Fruit fly (Drosophila melanogaster): Measurements from ENCODE around the gene beat-IIa.
A peak's percentile ranks its signal among the peaks of the same experiment; 100 is the strongest.

Gene beat-IIa

dm6 chr3R:17394318-17395188 lies 28.6 kb upstream of the beat-IIa start, which contains the start of gene CREG:
Gene CREG (minus strand): TSS chr3R:17394640.
- peak; percentile 69 for TF ChIP-seq noc (tag; optimal IDR thresholded peaks at IDR 0.05)

dm6 chr3R:17391313-17391845 lies 25.5 kb upstream of the beat-IIa start, which contains the start of the genes Brf and sds22:
Gene Brf (minus strand): TSS chr3R:17391337.
Gene sds22 (plus strand): TSS chr3R:17391594.
- peak; percentile 97 for TF ChIP-seq noc (tag; optimal IDR thresholded peaks at IDR 0.05)

dm6 chr3R:17386168-17386819 lies 20.4 kb upstream of the beat-IIa start:
- peak; percentile 32 for TF ChIP-seq noc (tag; optimal IDR thresholded peaks at IDR 0.05)

dm6 chr3R:17385329-17386019 lies 19.6 kb upstream of the beat-IIa start:
- TF ChIP-seq noc (tag; optimal IDR thresholded peaks at IDR 0.05), result no peak

- TF ChIP-seq noc (tag; optimal IDR thresholded peaks at IDR 0.05), result no peak
Measured at dm6 chr3R:17381916-17382315, 16.0 kb upstream of the beat-IIa start.

- TF ChIP-seq noc (tag; optimal IDR thresholded peaks at IDR 0.05), result no peak
Measured at dm6 chr3R:17379742-17380141, 13.8 kb upstream of the beat-IIa start, which contains the start of gene lute. Gene lute (plus strand): TSS chr3R:17379944.

- no peak for TF ChIP-seq noc (tag; optimal IDR thresholded peaks at IDR 0.05)
Measured at dm6 chr3R:17379051-17379450, 13.1 kb upstream of the beat-IIa start.

dm6 chr3R:17377503-17377902 lies 11.6 kb upstream of the beat-IIa start:
- no peak for TF ChIP-seq noc (tag; optimal IDR thresholded peaks at IDR 0.05)

dm6 chr3R:17371094-17371493 lies 5.2 kb upstream of the beat-IIa start:
- no peak for TF ChIP-seq noc (tag; optimal IDR thresholded peaks at IDR 0.05)

- TF ChIP-seq noc (tag; optimal IDR thresholded peaks at IDR 0.05), result no peak
Measured at dm6 chr3R:17359370-17359769, 6.5 kb downstream of the beat-IIa start.

dm6 chr3R:17346212-17346611 lies 19.7 kb downstream of the beat-IIa start:
- no peak for TF ChIP-seq noc (tag; optimal IDR thresholded peaks at IDR 0.05)

dm6 chr3R:17289059-17289458 lies 76.9 kb downstream of the beat-IIa start:
- no peak for TF ChIP-seq noc (tag; optimal IDR thresholded peaks at IDR 0.05)

dm6 chr3R:17284348-17284747 lies 81.6 kb downstream of the beat-IIa start, which contains the start of gene CG31419:
Gene CG31419 (plus strand): TSS chr3R:17284648.
- TF ChIP-seq noc (tag; optimal IDR thresholded peaks at IDR 0.05), result no peak

dm6 chr3R:17283495-17283894 lies 82.4 kb downstream of the beat-IIa start, which contains the start of gene CG31418:
Gene CG31418 (plus strand): TSS chr3R:17283795.
- no peak for TF ChIP-seq noc (tag; optimal IDR thresholded peaks at IDR 0.05)

Data from whole organism, larva.